Worm (Caenorhabditis elegans): ENCODE results near the gene mre-11.

DNA sequence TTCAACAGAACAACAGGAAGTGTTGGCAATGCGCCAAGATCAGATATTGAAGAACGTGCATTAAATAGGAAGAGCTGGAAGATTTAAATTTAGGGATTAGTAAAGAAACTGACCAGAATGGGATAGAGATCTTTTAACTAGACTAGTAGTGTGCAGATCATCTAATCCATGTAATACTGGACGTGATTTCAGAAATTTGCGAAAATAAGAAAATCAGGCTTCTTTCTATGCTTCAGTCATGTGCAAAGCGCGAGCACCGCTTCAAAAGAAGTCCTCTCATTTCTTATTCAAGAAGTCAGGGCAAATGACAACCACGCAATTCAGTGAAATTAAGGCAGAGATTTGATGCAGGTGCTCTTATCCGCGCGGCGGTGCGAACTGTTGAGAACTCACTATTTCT lies 18.6 kb downstream of the mre-11 start:
- no peak for TF ChIP-seq ztf-11 (tag; optimal IDR thresholded peaks at IDR 0.05)
- TF ChIP-seq tbx-2 (tag; optimal IDR thresholded peaks at IDR 0.05), result no peak
- TF ChIP-seq skn-1 (tag; optimal IDR thresholded peaks at IDR 0.05), result no peak
- TF ChIP-seq mdl-1 (tag; optimal IDR thresholded peaks at IDR 0.05), result no peak
- TF ChIP-seq lir-3 (tag; optimal IDR thresholded peaks at IDR 0.05; ENCODE audit: poor library complexity), result no peak
- TF ChIP-seq unc-62 (GFP tag; optimal IDR thresholded peaks at IDR 0.05), result no peak
- TF ChIP-seq lin-39 (tag; optimal IDR thresholded peaks at IDR 0.05), result no peak

Measured in whole organism, L1 larva.